Worm (Caenorhabditis elegans): ENCODE results near the gene ubl-1.

- no peak for TF ChIP-seq ctbp-1 (GFP tag; IDR thresholded peaks at IDR 0.05)
- no peak for TF ChIP-seq daf-8 (GFP tag; IDR thresholded peaks at IDR 0.05)
- TF ChIP-seq nhr-237 (tag; optimal IDR thresholded peaks at IDR 0.05): no peak
- no peak for TF ChIP-seq egl-27 (tag; optimal IDR thresholded peaks at IDR 0.05)
- TF ChIP-seq vab-7 (GFP tag; IDR thresholded peaks at IDR 0.05): no peak
- TF ChIP-seq ceh-20 (GFP tag; IDR thresholded peaks at IDR 0.05): no peak
- no peak for TF ChIP-seq nhr-76 (tag; optimal IDR thresholded peaks at IDR 0.05)
- no peak for TF ChIP-seq zfp-2 (tag; optimal IDR thresholded peaks at IDR 0.05)
- no peak for TF ChIP-seq hlh-11 (tag; optimal IDR thresholded peaks at IDR 0.05)
- TF ChIP-seq dve-1 (tag; optimal IDR thresholded peaks at IDR 0.05; ENCODE audit: insufficient read depth): no peak
- no peak for TF ChIP-seq ama-1 (optimal IDR thresholded peaks at IDR 0.05)
- TF ChIP-seq T26A8.4 (GFP tag; IDR thresholded peaks at IDR 0.05): no peak
- no peak for TF ChIP-seq lin-1 (GFP tag; IDR thresholded peaks at IDR 0.05)
- no peak for TF ChIP-seq nhr-10 (tag; optimal IDR thresholded peaks at IDR 0.05)
Observed at ce11 chrIII:3099407-3099806, 31.3 kb downstream of the ubl-1 start.

Data from whole organism, L4 larva.